Fruit fly (Drosophila melanogaster) whole organism, embryonic: ENCODE results near the gene Drgx.

Experiments used
- Adf1 ChIP-seq: fragments of 200-800 bp; sonication (Bioruptor generic); IDR thresholded peaks from 2 replicates; pipeline ENCODE4 v1.3.6; 2022; ENCODE audit warnings: missing biosample characterization, missing genetic modification characterization
- Atf6 ChIP-seq: fragments of 200-800 bp; sonication (Bioruptor generic); IDR thresholded peaks from 2 replicates; pipeline ENCODE4 v1.3.6; 2022; ENCODE audit warnings: missing biosample characterization, missing genetic modification characterization
- Awh ChIP-seq: fragments of 200-800 bp; sonication (Bioruptor generic); IDR thresholded peaks from 2 replicates; pipeline ENCODE4, ENCODE4 v1.3.6; 2022; ENCODE audit warnings: missing biosample characterization, missing genetic modification characterization
- CG10979 ChIP-seq: fragments of 200-800 bp; sonication (Bioruptor generic); optimal IDR thresholded peaks from 2 replicates; lab custom pipeline; 2018; ENCODE audit warnings: missing biosample characterization, mild to moderate bottlenecking, missing genetic modification characterization, moderate library complexity
- CG11695 ChIP-seq: fragments of 200-800 bp; sonication (Bioruptor generic); IDR thresholded peaks from 3 replicates; pipeline ENCODE4 v1.3.6; 2022; ENCODE audit warnings: missing biosample characterization, missing genetic modification characterization
- CG12769 ChIP-seq: fragments of 200-800 bp; sonication (Bioruptor generic); optimal IDR thresholded peaks from 2 replicates; lab custom pipeline; 2019; ENCODE audit warnings: missing biosample characterization, mild to moderate bottlenecking, missing genetic modification characterization, moderate library complexity
- CG14710 ChIP-seq: fragments of 200-800 bp; sonication (Bioruptor generic); optimal IDR thresholded peaks from 3 replicates; lab custom pipeline; 2019; ENCODE audit warnings: missing biosample characterization, mild to moderate bottlenecking, missing genetic modification characterization, moderate library complexity
- CG15269 ChIP-seq: fragments of 200-800 bp; sonication (Bioruptor generic); optimal IDR thresholded peaks from 2 replicates; lab custom pipeline; 2018; ENCODE audit warnings: missing biosample characterization, mild to moderate bottlenecking, missing genetic modification characterization, moderate library complexity
- CG15514 ChIP-seq: fragments of 200-800 bp; sonication (Bioruptor generic); optimal IDR thresholded peaks from 3 replicates; lab custom pipeline; 2017; ENCODE audit warnings: missing biosample characterization, missing genetic modification characterization, mild to moderate bottlenecking, moderate library complexity, missing genetic modification reagents
- CG18599 ChIP-seq: fragments of 200-800 bp; sonication (Bioruptor generic); optimal IDR thresholded peaks from 3 replicates; lab custom pipeline; 2017; ENCODE audit warnings: missing biosample characterization, missing genetic modification characterization, mild to moderate bottlenecking, moderate library complexity, missing genetic modification reagents
- CG2120 ChIP-seq: fragments of 200-800 bp; sonication (Bioruptor generic); optimal IDR thresholded peaks from 3 replicates; lab custom pipeline; 2016; ENCODE audit warnings: missing biosample characterization, missing genetic modification characterization
- CG3281 ChIP-seq: fragments of 200-800 bp; sonication (Bioruptor generic); optimal IDR thresholded peaks from 3 replicates; lab custom pipeline; 2017; ENCODE audit warnings: missing biosample characterization, mild to moderate bottlenecking, missing genetic modification characterization
- CG34376 ChIP-seq: fragments of 200-800 bp; sonication (Bioruptor generic); optimal IDR thresholded peaks from 2 replicates; lab custom pipeline; 2018; ENCODE audit warnings: missing biosample characterization, mild to moderate bottlenecking, missing genetic modification characterization
- CG3847 ChIP-seq: fragments of 200-800 bp; sonication (Bioruptor generic); IDR thresholded peaks from 2 replicates; pipeline ENCODE4 v1.3.6; 2022; ENCODE audit warnings: missing biosample characterization, missing genetic modification characterization
- CG7357 ChIP-seq: fragments of 200-800 bp; sonication (Bioruptor generic); IDR thresholded peaks from 3 replicates; pipeline ENCODE4 v1.3.6; 2022; ENCODE audit warnings: missing biosample characterization, missing genetic modification characterization
- CG8290 ChIP-seq, 3 experiments: fragments of 200-800 bp; sonication (Bioruptor generic); optimal IDR thresholded peaks; 2 replicates each; lab custom pipeline; 2016 to 2019; ENCODE audit warnings: missing biosample characterization in 3 of 3, missing genetic modification characterization in 3 of 3, mild to moderate bottlenecking in 2 of 3, moderate library complexity in 1 of 3
- Dip3 ChIP-seq: fragments of 200-800 bp; sonication (Bioruptor generic); optimal IDR thresholded peaks from 3 replicates; lab custom pipeline; 2016; ENCODE audit warnings: missing biosample characterization, missing genetic modification characterization
- Drgx ChIP-seq: fragments of 200-800 bp; sonication (Bioruptor generic); IDR thresholded peaks from 2 replicates; pipeline ENCODE4 v1.3.6; 2022; ENCODE audit warnings: missing biosample characterization, missing genetic modification characterization
- Mad ChIP-seq: fragments of 200-800 bp; sonication (Bioruptor generic); optimal IDR thresholded peaks from 2 replicates; lab custom pipeline; 2016; ENCODE audit warnings: missing biosample characterization, missing genetic modification characterization
- Med ChIP-seq: fragments of 200-800 bp; sonication (Bioruptor generic); peaks from one replicate; lab custom pipeline; 2016; ENCODE audit warnings: missing biosample characterization, missing genetic modification characterization, mild to moderate bottlenecking, inconsistent platforms, moderate library complexity
- Meics ChIP-seq: fragments of 200-800 bp; sonication (Bioruptor generic); optimal IDR thresholded peaks from 2 replicates; lab custom pipeline; 2017; ENCODE audit warnings: missing biosample characterization, mild to moderate bottlenecking, missing genetic modification characterization
- Nf-YC ChIP-seq: fragments of 200-800 bp; optimal IDR thresholded peaks from 3 replicates; lab custom pipeline; 2019; ENCODE audit warnings: missing biosample characterization, mild to moderate bottlenecking, missing genetic modification characterization, moderate library complexity
- PHDP ChIP-seq: fragments of 200-800 bp; sonication (Bioruptor generic); optimal IDR thresholded peaks from 3 replicates; lab custom pipeline; 2018; ENCODE audit warnings: missing biosample characterization, mild to moderate bottlenecking, missing genetic modification characterization, moderate library complexity
- Ptx1 ChIP-seq: fragments of 200-800 bp; sonication (Bioruptor generic); IDR thresholded peaks from 2 replicates; pipeline ENCODE4 v1.3.6; 2022; ENCODE audit warnings: missing biosample characterization, missing genetic modification characterization
- Rfx ChIP-seq: fragments of 200-800 bp; sonication (Bioruptor generic); IDR thresholded peaks from 2 replicates; pipeline ENCODE4 v1.3.6; 2022; ENCODE audit warnings: missing biosample characterization, missing genetic modification characterization
- Stat92E ChIP-seq, 3 experiments: fragments of >200 bp in 2 of 3; fragments of 200-800 bp in 1 of 3; sonication (Bioruptor generic) in 1 of 3; optimal IDR thresholded peaks; 2 replicates each; lab custom pipeline; 2017 to 2019; ENCODE audit warnings: missing biosample characterization in 3 of 3, missing genetic modification characterization in 3 of 3, mild to moderate bottlenecking in 1 of 3, moderate library complexity in 1 of 3
- corto ChIP-seq: fragments of 200-800 bp; sonication (Bioruptor generic); optimal IDR thresholded peaks from 2 replicates; lab custom pipeline; 2016; ENCODE audit warnings: missing biosample characterization, mild to moderate bottlenecking, missing genetic modification characterization, moderate library complexity
- cwo ChIP-seq: fragments of 200-800 bp; sonication (Bioruptor generic); optimal IDR thresholded peaks from 3 replicates; lab custom pipeline; 2017; ENCODE audit warnings: missing biosample characterization, missing genetic modification characterization, mild to moderate bottlenecking, moderate library complexity, missing genetic modification reagents
- danr ChIP-seq: fragments of 200-800 bp; sonication (Bioruptor generic); IDR thresholded peaks from 2 replicates; pipeline ENCODE4 v1.3.6; 2022; ENCODE audit warnings: missing biosample characterization, missing genetic modification characterization
- dysf ChIP-seq: fragments of 200-800 bp; sonication (Bioruptor generic); IDR thresholded peaks from 3 replicates; pipeline ENCODE4 v1.3.6; 2022; ENCODE audit warnings: missing biosample characterization, missing genetic modification characterization
- eve ChIP-seq, 2 experiments: fragments of >200 bp; optimal IDR thresholded peaks; 2 replicates each; lab custom pipeline; 2017; ENCODE audit warnings: missing biosample characterization in 2 of 2, missing genetic modification characterization in 2 of 2
- ewg ChIP-seq: fragments of 200-800 bp; sonication (Bioruptor generic); optimal IDR thresholded peaks from 3 replicates; lab custom pipeline; 2017; ENCODE audit warnings: mild to moderate bottlenecking, missing biosample characterization, missing genetic modification reagents, missing genetic modification characterization
- eyg ChIP-seq: fragments of 200-800 bp; sonication (Bioruptor generic); optimal IDR thresholded peaks from 3 replicates; lab custom pipeline; 2016; ENCODE audit warnings: missing biosample characterization, missing genetic modification characterization
- gem ChIP-seq: fragments of 200-800 bp; sonication (Bioruptor generic); optimal IDR thresholded peaks from 2 replicates; lab custom pipeline; 2019; ENCODE audit warnings: missing biosample characterization, mild to moderate bottlenecking, missing genetic modification characterization, moderate library complexity
- jing ChIP-seq: fragments of 200-800 bp; sonication (Bioruptor generic); optimal IDR thresholded peaks from 2 replicates; lab custom pipeline; 2018; ENCODE audit warnings: missing biosample characterization, mild to moderate bottlenecking, missing genetic modification characterization
- klu ChIP-seq: fragments of 200-800 bp; sonication (Bioruptor generic); IDR thresholded peaks from 2 replicates; pipeline ENCODE4 v1.3.6; 2022; ENCODE audit warnings: missing biosample characterization, missing genetic modification characterization
- lab ChIP-seq: fragments of 200-800 bp; sonication (Bioruptor generic); optimal IDR thresholded peaks from 3 replicates; lab custom pipeline; 2017; ENCODE audit warnings: missing biosample characterization, missing genetic modification characterization, mild to moderate bottlenecking, moderate library complexity, missing genetic modification reagents
- lbe ChIP-seq: fragments of 200-800 bp; sonication (Bioruptor generic); optimal IDR thresholded peaks from 2 replicates; lab custom pipeline; 2016; ENCODE audit warnings: missing biosample characterization, mild to moderate bottlenecking, missing genetic modification characterization
- lilli ChIP-seq: fragments of 200-800 bp; sonication (Bioruptor generic); optimal IDR thresholded peaks from 3 replicates; lab custom pipeline; 2016; ENCODE audit warnings: missing biosample characterization, missing genetic modification characterization
- nom ChIP-seq: fragments of 200-800 bp; sonication (Bioruptor generic); optimal IDR thresholded peaks from 2 replicates; lab custom pipeline; 2017; ENCODE audit warnings: missing biosample characterization, missing genetic modification characterization, mild to moderate bottlenecking, moderate library complexity, missing genetic modification reagents
- pan ChIP-seq, 4 experiments: fragments of >200 bp in 3 of 4; fragments of 200-800 bp in 1 of 4; sonication (Bioruptor generic) in 1 of 4; optimal IDR thresholded peaks in 3 of 4; IDR thresholded peaks in 1 of 4; 2 replicates each; pipeline versions ENCODE4 v1.3.6 to Lab custom; 2017 to 2022; ENCODE audit warnings: missing biosample characterization in 2 of 4, missing genetic modification characterization in 2 of 4, mixed read lengths in 1 of 4
- prd ChIP-seq, 3 experiments: fragments of >200 bp in 2 of 3; fragments of 200-800 bp in 1 of 3; sonication (Bioruptor generic) in 1 of 3; optimal IDR thresholded peaks in 2 of 3; IDR thresholded peaks in 1 of 3; 2 replicates in 2 of 3; 3 replicates in 1 of 3; pipeline versions ENCODE4 v1.3.6 to Lab custom; 2017 to 2022; ENCODE audit warnings: missing biosample characterization in 1 of 3, missing genetic modification characterization in 1 of 3
- row ChIP-seq: fragments of 200-800 bp; sonication (Bioruptor generic); IDR thresholded peaks from 3 replicates; pipeline ENCODE4 v1.3.6; 2022; ENCODE audit warnings: missing biosample characterization, missing genetic modification characterization
- shn ChIP-seq: fragments of 200-800 bp; sonication (Bioruptor generic); optimal IDR thresholded peaks from 3 replicates; lab custom pipeline; 2016; ENCODE audit warnings: missing biosample characterization, missing genetic modification characterization
- slbo ChIP-seq: fragments of 200-800 bp; sonication (Bioruptor generic); IDR thresholded peaks from 2 replicates; pipeline ENCODE4 v1.3.6; 2022; ENCODE audit warnings: missing biosample characterization, missing genetic modification characterization
- sug ChIP-seq: fragments of 200-800 bp; optimal IDR thresholded peaks from 2 replicates; lab custom pipeline; 2019; ENCODE audit warnings: missing biosample characterization, mild to moderate bottlenecking, missing genetic modification characterization, moderate library complexity

Gene Drgx

dm6 chr2L:3703260-3703659 lies 40.7 kb downstream of the Drgx start, which contains the start of gene CG2816 (continued):
- TF ChIP-seq Nf-YC (tag; lab: Kevin White, UChicago) (no peak), CG2120 (GFP tag; lab: Kevin White, UChicago) (peak; percentile 97), CG3281 (peak; percentile 55), eve (GFP tag; optimal IDR thresholded peaks at IDR 0.05; lab: Kevin White, UChicago) (peak in 1 of 2 experiments; percentile 28)

- peak; percentile 5 for TF ChIP-seq CG15514 (GFP tag; lab: Kevin White, UChicago)
- TF ChIP-seq CG11695 (GFP tag; lab: Robert Waterston, UW) = 0 out of 3 replicates have a peak, but pooled peaks have one; percentile 43
- TF ChIP-seq eyg (GFP tag; lab: Kevin White, UChicago) = no peak
- TF ChIP-seq shn = no peak
- peak; percentile 2 for TF ChIP-seq CG15269 (tag; lab: Kevin White, UChicago)
- no peak for TF ChIP-seq Awh (GFP tag; lab: Robert Waterston, UW)
- TF ChIP-seq Meics = peak; percentile 12
- peak; percentile 62 for TF ChIP-seq Rfx (GFP tag; lab: Robert Waterston, UW)
- TF ChIP-seq row = peak; percentile 59
- peak; percentile 25 for TF ChIP-seq PHDP (tag; lab: Kevin White, UChicago)
- TF ChIP-seq CG2120 (GFP tag; lab: Kevin White, UChicago) = peak; percentile 56
- TF ChIP-seq danr = peak; percentile 22; the same call in 1 of the 2 replicates
- TF ChIP-seq Stat92E (GFP tag; optimal IDR thresholded peaks at IDR 0.05; lab: Kevin White, UChicago) = no peak
- TF ChIP-seq Drgx (GFP tag; lab: Robert Waterston, UW) = peak; percentile 71
- TF ChIP-seq CG18599 (GFP tag; lab: Kevin White, UChicago) = peak; percentile 60
- no peak for TF ChIP-seq klu (GFP tag; lab: Robert Waterston, UW)
- no peak for TF ChIP-seq prd (optimal IDR thresholded peaks at IDR 0.05; lab: Kevin White, UChicago)
- TF ChIP-seq prd (GFP tag; IDR thresholded peaks at IDR 0.05; lab: Robert Waterston, UW) = 0 out of 3 replicates have a peak, but pooled peaks have one; percentile 11
- TF ChIP-seq Atf6 (GFP tag; lab: Robert Waterston, UW) = peak; percentile 44; the same call in 1 of the 2 replicates
- no peak for TF ChIP-seq CG7357 (GFP tag; lab: Robert Waterston, UW)
- no peak for TF ChIP-seq Mad
- TF ChIP-seq CG14710 (tag; lab: Kevin White, UChicago) = no peak
- TF ChIP-seq lbe = peak; percentile 84
- peak; percentile 68 for TF ChIP-seq nom (GFP tag; lab: Kevin White, UChicago)
- no peak for TF ChIP-seq CG3847 (GFP tag; lab: Robert Waterston, UW)
- peak; percentile 72 for TF ChIP-seq Med
- peak; percentile 46 for TF ChIP-seq gem
- TF ChIP-seq CG12769 (tag; lab: Kevin White, UChicago) = peak; percentile 35
- no peak for TF ChIP-seq pan (optimal IDR thresholded peaks at IDR 0.05; lab: Kevin White, UChicago)
- TF ChIP-seq pan (GFP tag; optimal IDR thresholded peaks at IDR 0.05 in 1 of 2, IDR thresholded peaks at IDR 0.05 in 1 of 2) = no peak
- TF ChIP-seq ewg = no peak
- TF ChIP-seq CG8290 (GFP tag; optimal IDR thresholded peaks at IDR 0.05; lab: Kevin White, UChicago) = no peak
- peak in 1 of 2 experiments; percentile 36 for TF ChIP-seq CG8290 (tag; optimal IDR thresholded peaks at IDR 0.05; lab: Kevin White, UChicago)
- peak; percentile 25 for TF ChIP-seq cwo (GFP tag; lab: Kevin White, UChicago)
- TF ChIP-seq CG34376 (GFP tag; lab: Kevin White, UChicago) = peak; percentile 55
- TF ChIP-seq lilli (GFP tag; lab: Kevin White, UChicago) = peak; percentile 10
- TF ChIP-seq Adf1 = peak; percentile 47; the same call in 1 of the 2 replicates
- TF ChIP-seq lab (GFP tag; lab: Kevin White, UChicago) = peak; percentile 26
- peak; percentile 20 for TF ChIP-seq sug (tag; lab: Kevin White, UChicago)
- no peak for TF ChIP-seq CG10979 (tag; lab: Kevin White, UChicago)
- TF ChIP-seq corto = peak; percentile 49
- TF ChIP-seq jing (GFP tag; lab: Kevin White, UChicago) = no peak
- TF ChIP-seq Dip3 (GFP tag; lab: Kevin White, UChicago) = peak; percentile 9
- TF ChIP-seq slbo (GFP tag; lab: Robert Waterston, UW) = peak; percentile 30; the same call in 1 of the 2 replicates
- no peak; the same call in 2 of the 3 replicates for TF ChIP-seq dysf (GFP tag; lab: Robert Waterston, UW)
- peak; percentile 35; the same call in 1 of the 2 replicates for TF ChIP-seq Ptx1 (GFP tag; lab: Robert Waterston, UW)
These were observed 42.9 kb downstream of the Drgx start, which contains the start of gene CG31778 for dm6 chr2L:3705438-3705921. CG31778 (minus strand) TSS chr2L:3705488.
